Fruit fly (Drosophila melanogaster) whole organism, embryonic: ENCODE data around the gene CG31636.

Source experiments
- Asciz ChIP-seq: fragments of 200-800 bp; sonication (Bioruptor generic); optimal IDR thresholded peaks from 2 replicates; lab custom pipeline; 2017; ENCODE audit warnings: missing biosample characterization, mild to moderate bottlenecking, missing genetic modification characterization, missing genetic modification reagents
- Awh ChIP-seq: fragments of 200-800 bp; sonication (Bioruptor generic); IDR thresholded peaks from 2 replicates; pipeline ENCODE4, ENCODE4 v1.3.6; 2022; ENCODE audit warnings: missing biosample characterization, missing genetic modification characterization
- CG10274 ChIP-seq: fragments of 200-800 bp; sonication (Bioruptor generic); optimal IDR thresholded peaks from 3 replicates; lab custom pipeline; 2017; ENCODE audit warnings: missing biosample characterization, mild to moderate bottlenecking, missing genetic modification characterization
- CG10565 ChIP-seq: fragments of 200-800 bp; sonication (Bioruptor generic); optimal IDR thresholded peaks from 3 replicates; lab custom pipeline; 2016; ENCODE audit warnings: missing biosample characterization, mild to moderate bottlenecking, missing genetic modification characterization
- CG11456 ChIP-seq: fragments of 200-800 bp; sonication (Bioruptor generic); IDR thresholded peaks from 3 replicates; pipeline ENCODE4 v1.3.6; 2022; ENCODE audit warnings: missing biosample characterization, missing genetic modification characterization
- CG12155 ChIP-seq: fragments of 200-800 bp; sonication (Bioruptor generic); optimal IDR thresholded peaks from 3 replicates; lab custom pipeline; 2016; ENCODE audit warnings: missing biosample characterization, missing genetic modification characterization
- CG12659 ChIP-seq: fragments of 200-800 bp; sonication (Bioruptor generic); optimal IDR thresholded peaks from 3 replicates; lab custom pipeline; 2017; ENCODE audit warnings: mild to moderate bottlenecking, missing biosample characterization, missing genetic modification reagents, missing genetic modification characterization
- CG12744 ChIP-seq: fragments of 200-800 bp; sonication (Bioruptor generic); optimal IDR thresholded peaks from 2 replicates; lab custom pipeline; 2016; ENCODE audit warnings: missing biosample characterization, missing genetic modification characterization
- CG13287 ChIP-seq: fragments of 200-800 bp; sonication (Bioruptor generic); IDR thresholded peaks from 2 replicates; pipeline ENCODE4 v1.3.6; 2022; ENCODE audit warnings: missing biosample characterization, missing genetic modification characterization; ENCODE audit not compliant: partially characterized antibody
- CG13775 ChIP-seq: fragments of 200-800 bp; sonication (Bioruptor generic); optimal IDR thresholded peaks from 3 replicates; lab custom pipeline; 2017; ENCODE audit warnings: missing biosample characterization, mild to moderate bottlenecking, missing genetic modification characterization
- CG16813 ChIP-seq: fragments of 200-800 bp; sonication (Bioruptor generic); IDR thresholded peaks from 3 replicates; pipeline ENCODE4 v1.3.6; 2022; ENCODE audit warnings: missing biosample characterization, missing genetic modification characterization; ENCODE audit not compliant: partially characterized antibody
- CG17568 ChIP-seq: fragments of 200-800 bp; sonication (Bioruptor generic); optimal IDR thresholded peaks from 2 replicates; lab custom pipeline; 2018; ENCODE audit warnings: missing biosample characterization, mild to moderate bottlenecking, missing genetic modification characterization, moderate library complexity
- CG1832 ChIP-seq: fragments of 200-800 bp; sonication (Bioruptor generic); optimal IDR thresholded peaks from 2 replicates; lab custom pipeline; 2017; ENCODE audit warnings: missing biosample characterization, mild to moderate bottlenecking, missing genetic modification characterization, inconsistent platforms
- CG18619 ChIP-seq: fragments of 200-800 bp; sonication (Bioruptor generic); optimal IDR thresholded peaks from 3 replicates; lab custom pipeline; 2017; ENCODE audit warnings: missing biosample characterization, mild to moderate bottlenecking, missing genetic modification characterization
- CG2116 ChIP-seq: fragments of 200-800 bp; sonication (Bioruptor generic); optimal IDR thresholded peaks from 3 replicates; lab custom pipeline; 2018; ENCODE audit warnings: missing biosample characterization, mild to moderate bottlenecking, missing genetic modification characterization
- CG2712 ChIP-seq: fragments of 200-800 bp; optimal IDR thresholded peaks from 3 replicates; lab custom pipeline; 2019; ENCODE audit warnings: missing biosample characterization, mild to moderate bottlenecking, missing genetic modification characterization, moderate library complexity
- CG3838 ChIP-seq: fragments of 200-800 bp; sonication (Bioruptor generic); optimal IDR thresholded peaks from 3 replicates; lab custom pipeline; 2016; ENCODE audit warnings: missing biosample characterization, missing genetic modification characterization
- CG4328 ChIP-seq: fragments of 200-800 bp; sonication (Bioruptor generic); optimal IDR thresholded peaks from 3 replicates; lab custom pipeline; 2017; ENCODE audit warnings: missing biosample characterization, missing genetic modification reagents, missing genetic modification characterization
- CG4424 ChIP-seq: fragments of 200-800 bp; sonication (Bioruptor generic); optimal IDR thresholded peaks from 3 replicates; lab custom pipeline; 2016; ENCODE audit warnings: missing biosample characterization, missing genetic modification characterization
- CG6689 ChIP-seq: fragments of 200-800 bp; sonication (Bioruptor generic); IDR thresholded peaks from 2 replicates; pipeline ENCODE4 v1.3.6; 2022; ENCODE audit warnings: missing biosample characterization, missing genetic modification characterization
- CG6813 ChIP-seq: fragments of 200-800 bp; sonication (Bioruptor generic); optimal IDR thresholded peaks from 2 replicates; lab custom pipeline; 2017; ENCODE audit warnings: missing biosample characterization, missing genetic modification characterization, mild to moderate bottlenecking, moderate library complexity, missing genetic modification reagents
- CG7963 ChIP-seq: fragments of 200-800 bp; sonication (Bioruptor generic); IDR thresholded peaks from 3 replicates; pipeline ENCODE4 v1.3.6; 2022; ENCODE audit warnings: missing biosample characterization, missing genetic modification characterization; ENCODE audit not compliant: partially characterized antibody
- CG9215 ChIP-seq: fragments of 200-800 bp; sonication (Bioruptor generic); IDR thresholded peaks from 2 replicates; pipeline ENCODE4 v1.3.6; 2022; ENCODE audit warnings: missing biosample characterization, missing genetic modification characterization
- Camta ChIP-seq: fragments of 200-800 bp; sonication (Bioruptor generic); optimal IDR thresholded peaks from 2 replicates; lab custom pipeline; 2016; ENCODE audit warnings: missing biosample characterization, missing genetic modification characterization
- Dip2 ChIP-seq: fragments of 200-800 bp; sonication (Bioruptor generic); IDR thresholded peaks from 2 replicates; pipeline ENCODE4 v1.3.6; 2022; ENCODE audit warnings: missing biosample characterization, missing genetic modification characterization
- ERR ChIP-seq: fragments of 200-800 bp; sonication (Bioruptor generic); optimal IDR thresholded peaks from 2 replicates; lab custom pipeline; 2016; ENCODE audit warnings: missing biosample characterization, missing genetic modification characterization
- Elba2 ChIP-seq: fragments of 200-800 bp; sonication (Bioruptor generic); optimal IDR thresholded peaks from 3 replicates; lab custom pipeline; 2016; ENCODE audit warnings: missing biosample characterization, missing genetic modification characterization
- Fer1 ChIP-seq: fragments of 200-800 bp; sonication (Bioruptor generic); optimal IDR thresholded peaks from 2 replicates; lab custom pipeline; 2017; ENCODE audit warnings: missing biosample characterization, mild to moderate bottlenecking, missing genetic modification characterization
- H2.0 ChIP-seq: fragments of 200-800 bp; sonication (Bioruptor generic); IDR thresholded peaks from 2 replicates; pipeline ENCODE4 v1.3.6; 2022; ENCODE audit warnings: missing biosample characterization, missing genetic modification characterization
- HLH4C ChIP-seq: fragments of 200-800 bp; sonication (Bioruptor generic); IDR thresholded peaks from 3 replicates; pipeline ENCODE4 v1.3.6; 2022; ENCODE audit warnings: missing biosample characterization, missing genetic modification characterization; ENCODE audit not compliant: partially characterized antibody
- Hey ChIP-seq: fragments of 200-800 bp; sonication (Bioruptor generic); optimal IDR thresholded peaks from 3 replicates; lab custom pipeline; 2018; ENCODE audit warnings: missing biosample characterization, mild to moderate bottlenecking, missing genetic modification characterization
- Hsf ChIP-seq: fragments of 200-800 bp; sonication (Bioruptor generic); optimal IDR thresholded peaks from 3 replicates; lab custom pipeline; 2016; ENCODE audit warnings: missing biosample characterization, missing genetic modification characterization
- MESR4 ChIP-seq: fragments of 200-800 bp; sonication (Bioruptor generic); optimal IDR thresholded peaks from 2 replicates; lab custom pipeline; 2018; ENCODE audit warnings: missing biosample characterization, mild to moderate bottlenecking, missing genetic modification characterization, moderate library complexity
- Oli ChIP-seq: fragments of 200-800 bp; sonication (Bioruptor generic); optimal IDR thresholded peaks from 2 replicates; lab custom pipeline; 2018; ENCODE audit warnings: missing biosample characterization, mild to moderate bottlenecking, missing genetic modification characterization, moderate library complexity
- al ChIP-seq: fragments of 200-800 bp; sonication (Bioruptor generic); IDR thresholded peaks from 2 replicates; pipeline ENCODE4 v1.3.6; 2022; ENCODE audit warnings: missing biosample characterization, missing genetic modification characterization
- crp ChIP-seq, 2 experiments: fragments of 200-800 bp; sonication (Bioruptor generic); optimal IDR thresholded peaks; 2 replicates in 1 of 2; 3 replicates in 1 of 2; lab custom pipeline; 2017; ENCODE audit warnings: missing biosample characterization in 2 of 2, missing genetic modification characterization in 2 of 2, mild to moderate bottlenecking in 1 of 2, moderate library complexity in 1 of 2
- dan ChIP-seq: fragments of 200-800 bp; sonication (Bioruptor generic); IDR thresholded peaks from 2 replicates; pipeline ENCODE4 v1.3.6; 2022; ENCODE audit warnings: missing biosample characterization, missing genetic modification characterization
- gcm ChIP-seq: fragments of 200-800 bp; sonication (Bioruptor generic); optimal IDR thresholded peaks from 2 replicates; lab custom pipeline; 2019; ENCODE audit warnings: missing biosample characterization, mild to moderate bottlenecking, missing genetic modification characterization, moderate library complexity
- gfzf ChIP-seq: fragments of 200-800 bp; sonication (Bioruptor generic); optimal IDR thresholded peaks from 2 replicates; lab custom pipeline; 2016; ENCODE audit warnings: missing biosample characterization, mild to moderate bottlenecking, missing genetic modification characterization, moderate library complexity
- nom ChIP-seq: fragments of 200-800 bp; sonication (Bioruptor generic); optimal IDR thresholded peaks from 2 replicates; lab custom pipeline; 2017; ENCODE audit warnings: missing biosample characterization, missing genetic modification characterization, mild to moderate bottlenecking, moderate library complexity, missing genetic modification reagents
- pita ChIP-seq: fragments of 200-800 bp; sonication (Bioruptor generic); optimal IDR thresholded peaks from 2 replicates; lab custom pipeline; 2017; ENCODE audit warnings: missing biosample characterization, mild to moderate bottlenecking, missing genetic modification characterization
- pros ChIP-seq: fragments of 200-800 bp; sonication (Bioruptor generic); optimal IDR thresholded peaks from 3 replicates; lab custom pipeline; 2019; ENCODE audit warnings: missing biosample characterization, mild to moderate bottlenecking, missing genetic modification characterization, moderate library complexity
- pzg ChIP-seq: fragments of 200-800 bp; sonication (Bioruptor generic); optimal IDR thresholded peaks from 3 replicates; lab custom pipeline; 2018; ENCODE audit warnings: missing biosample characterization, mild to moderate bottlenecking, missing genetic modification characterization, moderate library complexity
- shn ChIP-seq: fragments of 200-800 bp; sonication (Bioruptor generic); optimal IDR thresholded peaks from 3 replicates; lab custom pipeline; 2016; ENCODE audit warnings: missing biosample characterization, missing genetic modification characterization
- trh ChIP-seq: fragments of 200-800 bp; sonication (Bioruptor generic); optimal IDR thresholded peaks from 2 replicates; lab custom pipeline; 2016; ENCODE audit warnings: missing biosample characterization, missing genetic modification characterization
- unc-4 ChIP-seq: fragments of 200-800 bp; sonication (Bioruptor generic); IDR thresholded peaks from 2 replicates; pipeline ENCODE4 v1.3.6; 2022; ENCODE audit warnings: missing biosample characterization, missing genetic modification characterization; ENCODE audit not compliant: partially characterized antibody
- zen ChIP-seq: fragments of 200-800 bp; sonication (Bioruptor generic); optimal IDR thresholded peaks from 3 replicates; lab custom pipeline; 2018; ENCODE audit warnings: missing biosample characterization, mild to moderate bottlenecking, missing genetic modification characterization, moderate library complexity
- zfh2 ChIP-seq: fragments of 200-800 bp; sonication (Bioruptor generic); optimal IDR thresholded peaks from 2 replicates; lab custom pipeline; 2016; ENCODE audit warnings: missing biosample characterization, missing genetic modification characterization

The CG31636 gene

DNA sequence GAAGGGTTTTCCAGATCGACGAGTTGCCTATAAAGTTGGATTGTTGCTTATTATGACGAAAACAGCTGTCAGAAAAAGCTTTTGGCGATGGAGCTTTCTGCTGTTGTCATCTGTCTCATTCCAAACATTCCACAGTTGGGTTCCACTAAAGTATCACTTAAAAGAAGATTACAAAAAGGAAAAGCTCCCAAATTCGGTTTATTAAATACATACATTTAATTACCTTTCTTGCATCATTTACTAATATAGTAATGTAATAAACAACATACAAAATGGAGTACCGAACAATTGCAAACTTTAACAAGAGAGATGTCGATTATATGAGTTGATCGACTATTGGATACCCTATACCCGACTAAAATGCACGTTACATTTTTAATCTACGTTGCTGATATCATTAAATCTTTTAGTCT is 1.7 kb downstream of the CG31636 start, which contains the start of gene CG31633 (continued):
- peak; percentile 82 for TF ChIP-seq CG7963
- no peak for TF ChIP-seq CG12659 (GFP tag; lab: Kevin White, UChicago)
- TF ChIP-seq crp (GFP tag; optimal IDR thresholded peaks at IDR 0.05; lab: Kevin White, UChicago) = peak in 1 of 2 experiments; percentile 79
- TF ChIP-seq Awh = no peak
- TF ChIP-seq Oli (tag; lab: Kevin White, UChicago) = no peak
- no peak for TF ChIP-seq CG9215 (GFP tag; lab: Robert Waterston, UW)
- TF ChIP-seq CG6689 (GFP tag; lab: Robert Waterston, UW) = no peak
- TF ChIP-seq CG10274 (GFP tag; lab: Kevin White, UChicago) = no peak
- TF ChIP-seq CG10565 = no peak
- TF ChIP-seq CG6813 (GFP tag; lab: Kevin White, UChicago) = no peak
- TF ChIP-seq CG18619 (GFP tag; lab: Kevin White, UChicago) = no peak
- no peak for TF ChIP-seq Camta
- peak; percentile 50 for TF ChIP-seq unc-4 (GFP tag; lab: Robert Waterston, UW)
- no peak for TF ChIP-seq Asciz (GFP tag; lab: Kevin White, UChicago)
- TF ChIP-seq CG17568 (GFP tag; lab: Kevin White, UChicago) = no peak
- no peak for TF ChIP-seq shn (GFP tag; lab: Kevin White, UChicago)
- TF ChIP-seq HLH4C (GFP tag; lab: Robert Waterston, UW) = peak; percentile 94
- no peak for TF ChIP-seq zfh2 (GFP tag; lab: Kevin White, UChicago)
- no peak for TF ChIP-seq Dip2 (GFP tag; lab: Robert Waterston, UW)
- no peak for TF ChIP-seq dan (GFP tag; lab: Robert Waterston, UW)

- no peak for TF ChIP-seq CG11456 (GFP tag; lab: Robert Waterston, UW)
- TF ChIP-seq MESR4 = peak; percentile 89
- TF ChIP-seq CG12744 = peak; percentile 2
- no peak for TF ChIP-seq H2.0 (GFP tag; lab: Robert Waterston, UW)
- no peak for TF ChIP-seq pros
- no peak for TF ChIP-seq CG16813 (GFP tag; lab: Robert Waterston, UW)
- no peak for TF ChIP-seq pita (GFP tag; lab: Kevin White, UChicago)
- TF ChIP-seq nom = no peak
- peak; percentile 24; the same call in 1 of the 2 replicates for TF ChIP-seq CG13287 (GFP tag; lab: Robert Waterston, UW)
- no peak for TF ChIP-seq CG4328 (GFP tag; lab: Kevin White, UChicago)
- TF ChIP-seq al (GFP tag; lab: Robert Waterston, UW) = no peak
- TF ChIP-seq pzg (GFP tag; lab: Kevin White, UChicago) = peak; percentile 89
- TF ChIP-seq CG17568 (GFP tag; lab: Kevin White, UChicago) = no peak
- TF ChIP-seq Hey = no peak
- no peak for TF ChIP-seq CG1832
- no peak for TF ChIP-seq CG3838 (GFP tag; lab: Kevin White, UChicago)
- TF ChIP-seq CG2116 = peak; percentile 63
- TF ChIP-seq Hsf = peak; percentile 17
- peak; percentile 96 for TF ChIP-seq gfzf
- TF ChIP-seq trh = no peak
- TF ChIP-seq ERR = no peak
- no peak for TF ChIP-seq CG4424 (GFP tag; lab: Kevin White, UChicago)
- peak; percentile 6 for TF ChIP-seq CG12155
- TF ChIP-seq gcm = no peak
- peak; percentile 65 for TF ChIP-seq Elba2 (GFP tag; lab: Kevin White, UChicago)
- peak; percentile 3 for TF ChIP-seq zen (tag; lab: Kevin White, UChicago)
- TF ChIP-seq CG13775 = peak; percentile 10
- peak; percentile 34 for TF ChIP-seq Fer1 (GFP tag; lab: Kevin White, UChicago)
- TF ChIP-seq CG2712 = peak; percentile 33
These were observed 8.7 kb downstream of the CG31636 start, which contains the start of the genes CG31635 and Tango1 for dm6 chr2L:6649085-6649754. TSS of gene CG31635 (minus strand) at chr2L:6649114. TSS of gene Tango1 (plus strand) at chr2L:6649388.
